Fruit fly (Drosophila melanogaster) whole organism, wandering third instar larva: ENCODE results near the gene Rbcn-3B.

Source experiments
- CG9705 ChIP-seq: fragments of 200-800 bp; sonication (Bioruptor generic); optimal IDR thresholded peaks from 2 replicates; lab custom pipeline; 2018; ENCODE audit warnings: missing biosample characterization, mild to moderate bottlenecking, missing genetic modification characterization
- CrebA ChIP-seq: fragments of 200-800 bp; sonication (Bioruptor generic); optimal IDR thresholded peaks from 2 replicates; lab custom pipeline; 2016; ENCODE audit warnings: missing biosample characterization, mild to moderate bottlenecking, missing genetic modification characterization, borderline replicate concordance
- Dfd ChIP-seq: fragments of >200 bp; optimal IDR thresholded peaks from 2 replicates; lab custom pipeline; 2017; ENCODE audit warnings: missing biosample characterization, missing genetic modification characterization
- Hnf4 ChIP-seq: fragments of 200-800 bp; sonication (Bioruptor generic); optimal IDR thresholded peaks from 2 replicates; lab custom pipeline; 2016; ENCODE audit warnings: missing biosample characterization, mild to moderate bottlenecking, missing genetic modification characterization
- Hr78 ChIP-seq: fragments of >200 bp; optimal IDR thresholded peaks from 2 replicates; lab custom pipeline; 2017; ENCODE audit warnings: missing biosample characterization, missing genetic modification characterization
- Mio ChIP-seq: sonication (Bioruptor generic); optimal IDR thresholded peaks from 2 replicates; lab custom pipeline; 2016; ENCODE audit warnings: missing biosample characterization, missing genetic modification characterization
- ey ChIP-seq: fragments of 200-800 bp; sonication (Bioruptor generic); optimal IDR thresholded peaks from 2 replicates; lab custom pipeline; 2016; ENCODE audit warnings: missing biosample characterization, missing genetic modification characterization
- fru ChIP-seq: fragments of 200-800 bp; sonication (Bioruptor generic); optimal IDR thresholded peaks from 3 replicates; lab custom pipeline; 2016; ENCODE audit warnings: missing biosample characterization, mild to moderate bottlenecking, missing genetic modification characterization
- h ChIP-seq: fragments of 200-800 bp; sonication (Bioruptor generic); optimal IDR thresholded peaks from 3 replicates; lab custom pipeline; 2016; ENCODE audit warnings: missing biosample characterization, mild to moderate bottlenecking, missing genetic modification characterization
- psq ChIP-seq: fragments of 200-800 bp; sonication (Bioruptor generic); optimal IDR thresholded peaks from 3 replicates; lab custom pipeline; 2017; ENCODE audit warnings: missing biosample characterization, mild to moderate bottlenecking, missing genetic modification characterization, moderate library complexity
- rgr ChIP-seq: fragments of 200-800 bp; sonication (Bioruptor generic); optimal IDR thresholded peaks from 3 replicates; lab custom pipeline; 2016; ENCODE audit warnings: missing biosample characterization, mild to moderate bottlenecking, missing genetic modification characterization
- sv ChIP-seq: fragments of 200-800 bp; sonication (Bioruptor generic); optimal IDR thresholded peaks from 3 replicates; lab custom pipeline; 2016; ENCODE audit warnings: missing biosample characterization, missing genetic modification characterization
- usp ChIP-seq: fragments of >200 bp; optimal IDR thresholded peaks from 2 replicates; lab custom pipeline; 2017; ENCODE audit warnings: missing biosample characterization, missing genetic modification characterization

DNA sequence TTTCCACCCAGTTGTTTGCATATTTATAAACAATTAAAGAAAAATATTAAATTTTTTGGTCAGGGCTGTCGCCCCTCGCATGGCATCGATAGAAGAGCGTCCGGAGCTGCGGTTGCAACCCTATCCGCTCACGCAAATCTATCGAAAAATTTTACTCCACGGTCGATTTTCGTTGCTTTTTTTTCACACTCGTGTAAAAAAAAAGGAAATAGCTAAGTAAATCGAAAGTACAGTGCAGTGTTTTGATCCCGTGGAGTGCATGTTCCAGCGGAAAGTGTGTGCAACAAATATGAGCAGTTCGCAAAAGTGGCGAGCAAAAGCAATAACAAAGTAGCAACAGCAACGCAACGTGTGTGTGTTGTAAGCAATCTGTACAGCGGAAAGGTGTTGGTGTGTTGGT lies at the start of gene Rbcn-3B, which contains the start of gene Edem1:
- no peak for TF ChIP-seq Hr78 (GFP tag; lab: Kevin White, UChicago)
- TF ChIP-seq psq (GFP tag; lab: Kevin White, UChicago), result no peak
- TF ChIP-seq usp (GFP tag; lab: Kevin White, UChicago), result no peak
- TF ChIP-seq fru, result no peak
- TF ChIP-seq h (GFP tag; lab: Kevin White, UChicago), result no peak
- TF ChIP-seq Hnf4 (GFP tag; lab: Kevin White, UChicago), result no peak
- TF ChIP-seq ey (GFP tag; lab: Kevin White, UChicago), result no peak
- TF ChIP-seq Dfd, result no peak
- no peak for TF ChIP-seq sv
- TF ChIP-seq rgr (GFP tag; lab: Kevin White, UChicago), result no peak
- TF ChIP-seq CG9705 (GFP tag; lab: Kevin White, UChicago), result no peak
- no peak for TF ChIP-seq CrebA (GFP tag; lab: Kevin White, UChicago)
- no peak for TF ChIP-seq Mio (GFP tag; lab: Kevin White, UChicago)
